Fruit fly (Drosophila melanogaster): ENCODE measurements around the gene CG32284.

- TF ChIP-seq Myc (optimal IDR thresholded peaks at IDR 0.05) (peak; percentile 94), CG9705 (GFP tag; optimal IDR thresholded peaks at IDR 0.05) (no peak), br (GFP tag; optimal IDR thresholded peaks at IDR 0.05) (peak; percentile 73), dsf (GFP tag; optimal IDR thresholded peaks at IDR 0.05; ENCODE audit: borderline replicate concordance) (no peak), Dfd (GFP tag; optimal IDR thresholded peaks at IDR 0.05) (no peak), Jra (GFP tag; optimal IDR thresholded peaks at IDR 0.05) (no peak), jim (GFP tag; optimal IDR thresholded peaks at IDR 0.05) (no peak), h (GFP tag; optimal IDR thresholded peaks at IDR 0.05) (no peak), Hnf4 (GFP tag; optimal IDR thresholded peaks at IDR 0.05) (no peak), sage (GFP tag; optimal IDR thresholded peaks at IDR 0.05) (no peak)
These were observed 7.9 kb upstream of the CG32284 start, which contains the start of the genes MnM and Girdin for dm6 chr3L:3178530-3179096.
